Fruit fly (Drosophila melanogaster) whole organism, embryonic: ENCODE data around the gene Dlip1.
A peak's percentile ranks its signal among the peaks of the same experiment; 100 is the strongest.

ENCODE experiments used
- Abd-B ChIP-seq: fragments of 200-800 bp; sonication (Bioruptor generic); optimal IDR thresholded peaks from 2 replicates; lab custom pipeline; 2018; ENCODE audit warnings: missing biosample characterization, mild to moderate bottlenecking, missing genetic modification characterization, moderate library complexity
- CG10462 ChIP-seq: fragments of 200-800 bp; sonication (Bioruptor generic); optimal IDR thresholded peaks from 2 replicates; lab custom pipeline; 2016; ENCODE audit warnings: missing biosample characterization, missing genetic modification characterization
- CG10959 ChIP-seq: fragments of 200-800 bp; sonication (Bioruptor generic); IDR thresholded peaks from 2 replicates; pipeline ENCODE4 v1.3.6; 2022; ENCODE audit warnings: missing biosample characterization, missing genetic modification characterization
- CG12104 ChIP-seq: fragments of 200-800 bp; sonication (Bioruptor generic); optimal IDR thresholded peaks from 3 replicates; lab custom pipeline; 2016; ENCODE audit warnings: missing biosample characterization, missing genetic modification characterization
- CG12942 ChIP-seq: fragments of 200-800 bp; sonication (Bioruptor generic); optimal IDR thresholded peaks from 3 replicates; lab custom pipeline; 2016; ENCODE audit warnings: missing biosample characterization, missing genetic modification characterization
- CG14667 ChIP-seq: fragments of 200-800 bp; sonication (Bioruptor generic); IDR thresholded peaks from 2 replicates; pipeline ENCODE4 v1.3.6; 2022; ENCODE audit warnings: missing biosample characterization, missing genetic modification characterization
- CG15514 ChIP-seq: fragments of 200-800 bp; sonication (Bioruptor generic); optimal IDR thresholded peaks from 3 replicates; lab custom pipeline; 2017; ENCODE audit warnings: missing biosample characterization, missing genetic modification characterization, mild to moderate bottlenecking, moderate library complexity, missing genetic modification reagents
- CG17802 ChIP-seq: fragments of 200-800 bp; sonication (Bioruptor generic); optimal IDR thresholded peaks from 2 replicates; lab custom pipeline; 2018; ENCODE audit warnings: missing biosample characterization, mild to moderate bottlenecking, missing genetic modification characterization, moderate library complexity
- CG17829 ChIP-seq: fragments of 200-800 bp; optimal IDR thresholded peaks from 2 replicates; lab custom pipeline; 2019; ENCODE audit warnings: missing biosample characterization, mild to moderate bottlenecking, missing genetic modification characterization, moderate library complexity
- CG32772 ChIP-seq: fragments of 200-800 bp; sonication (Bioruptor generic); IDR thresholded peaks from 2 replicates; pipeline ENCODE4 v1.3.6; 2022; ENCODE audit warnings: missing biosample characterization, missing genetic modification characterization
- CG33213 ChIP-seq: fragments of 200-800 bp; sonication (Bioruptor generic); optimal IDR thresholded peaks from 3 replicates; lab custom pipeline; 2016; ENCODE audit warnings: missing biosample characterization, missing genetic modification characterization
- CG3838 ChIP-seq: fragments of 200-800 bp; sonication (Bioruptor generic); optimal IDR thresholded peaks from 3 replicates; lab custom pipeline; 2016; ENCODE audit warnings: missing biosample characterization, missing genetic modification characterization
- CG42726 ChIP-seq: fragments of 200-800 bp; sonication (Bioruptor generic); IDR thresholded peaks from 2 replicates; pipeline ENCODE4 v1.3.6; 2022; ENCODE audit warnings: missing biosample characterization, missing genetic modification characterization; ENCODE audit not compliant: partially characterized antibody
- CG4328 ChIP-seq: fragments of 200-800 bp; sonication (Bioruptor generic); optimal IDR thresholded peaks from 3 replicates; lab custom pipeline; 2017; ENCODE audit warnings: missing biosample characterization, missing genetic modification reagents, missing genetic modification characterization
- CG4424 ChIP-seq: fragments of 200-800 bp; sonication (Bioruptor generic); optimal IDR thresholded peaks from 3 replicates; lab custom pipeline; 2016; ENCODE audit warnings: missing biosample characterization, missing genetic modification characterization
- CG7963 ChIP-seq: fragments of 200-800 bp; sonication (Bioruptor generic); IDR thresholded peaks from 3 replicates; pipeline ENCODE4 v1.3.6; 2022; ENCODE audit warnings: missing biosample characterization, missing genetic modification characterization; ENCODE audit not compliant: partially characterized antibody
- CG9727 ChIP-seq: fragments of 200-800 bp; sonication (Bioruptor generic); optimal IDR thresholded peaks from 3 replicates; lab custom pipeline; 2017; ENCODE audit warnings: missing biosample characterization, mild to moderate bottlenecking, missing genetic modification characterization
- CTCF ChIP-seq: fragments of 200-800 bp; sonication (Bioruptor generic); optimal IDR thresholded peaks from 2 replicates; lab custom pipeline; 2017; ENCODE audit warnings: missing biosample characterization, mild to moderate bottlenecking, missing genetic modification characterization, moderate library complexity
- Chrac-16 ChIP-seq: fragments of 200-800 bp; sonication (Bioruptor generic); optimal IDR thresholded peaks from 3 replicates; lab custom pipeline; 2016; ENCODE audit warnings: missing biosample characterization, missing genetic modification characterization
- CrebB ChIP-seq: fragments of 200-800 bp; sonication (Bioruptor generic); optimal IDR thresholded peaks from 3 replicates; lab custom pipeline; 2018; ENCODE audit warnings: missing biosample characterization, mild to moderate bottlenecking, missing genetic modification characterization
- Dek ChIP-seq: fragments of 200-800 bp; sonication (Bioruptor generic); optimal IDR thresholded peaks from 3 replicates; lab custom pipeline; 2019; ENCODE audit warnings: missing biosample characterization, mild to moderate bottlenecking, missing genetic modification characterization, moderate library complexity
- Dfd ChIP-seq, 2 experiments: fragments of >200 bp; optimal IDR thresholded peaks; 2 replicates each; lab custom pipeline; 2017; ENCODE audit warnings: missing biosample characterization in 2 of 2, missing genetic modification characterization in 2 of 2
- Dll ChIP-seq: fragments of 200-800 bp; sonication (Bioruptor generic); IDR thresholded peaks from 4 replicates; pipeline ENCODE4 v1.3.6; 2022; ENCODE audit warnings: missing biosample characterization, missing genetic modification characterization; ENCODE audit not compliant: partially characterized antibody
- Dref ChIP-seq: fragments of 200-800 bp; sonication (Bioruptor generic); IDR thresholded peaks from 2 replicates; pipeline ENCODE4 v1.3.6; 2022; ENCODE audit warnings: missing biosample characterization, missing genetic modification characterization
- NfI ChIP-seq: fragments of 200-800 bp; sonication (Bioruptor generic); optimal IDR thresholded peaks from 3 replicates; lab custom pipeline; 2018; ENCODE audit warnings: missing biosample characterization, mild to moderate bottlenecking, missing genetic modification characterization, moderate library complexity
- Trl ChIP-seq, 3 experiments: fragments of >200 bp in 2 of 3; fragments of 200-800 bp in 1 of 3; sonication (Bioruptor generic) in 1 of 3; optimal IDR thresholded peaks; 2 replicates in 1 of 3; 3 replicates in 2 of 3; lab custom pipeline; 2016 to 2017; ENCODE audit warnings: missing biosample characterization in 1 of 3, missing genetic modification characterization in 1 of 3
- Usf ChIP-seq: fragments of 200-800 bp; sonication (Bioruptor generic); optimal IDR thresholded peaks from 2 replicates; lab custom pipeline; 2017; ENCODE audit warnings: missing genotype, missing biosample characterization, missing genetic modification characterization
- ac ChIP-seq: fragments of 200-800 bp; sonication (Bioruptor generic); optimal IDR thresholded peaks from 3 replicates; lab custom pipeline; 2017; ENCODE audit warnings: missing biosample characterization, mild to moderate bottlenecking, missing genetic modification characterization
- amos ChIP-seq: fragments of 200-800 bp; sonication (Bioruptor generic); IDR thresholded peaks from 2 replicates; pipeline ENCODE4 v1.3.6; 2022; ENCODE audit warnings: missing biosample characterization, missing genetic modification characterization; ENCODE audit not compliant: partially characterized antibody
- ap ChIP-seq: fragments of 200-800 bp; sonication (Bioruptor generic); IDR thresholded peaks from 2 replicates; pipeline ENCODE4 v1.3.6; 2022; ENCODE audit warnings: missing biosample characterization, missing genetic modification characterization
- bigmax ChIP-seq: fragments of 200-800 bp; sonication (Bioruptor generic); optimal IDR thresholded peaks from 2 replicates; lab custom pipeline; 2018; ENCODE audit warnings: missing biosample characterization, mild to moderate bottlenecking, missing genetic modification characterization
- crp ChIP-seq, 2 experiments: fragments of 200-800 bp; sonication (Bioruptor generic); optimal IDR thresholded peaks; 2 replicates in 1 of 2; 3 replicates in 1 of 2; lab custom pipeline; 2017; ENCODE audit warnings: missing biosample characterization in 2 of 2, missing genetic modification characterization in 2 of 2, mild to moderate bottlenecking in 1 of 2, moderate library complexity in 1 of 2
- cwo ChIP-seq: fragments of 200-800 bp; sonication (Bioruptor generic); optimal IDR thresholded peaks from 3 replicates; lab custom pipeline; 2017; ENCODE audit warnings: missing biosample characterization, missing genetic modification characterization, mild to moderate bottlenecking, moderate library complexity, missing genetic modification reagents
- ewg ChIP-seq: fragments of 200-800 bp; sonication (Bioruptor generic); optimal IDR thresholded peaks from 3 replicates; lab custom pipeline; 2017; ENCODE audit warnings: mild to moderate bottlenecking, missing biosample characterization, missing genetic modification reagents, missing genetic modification characterization
- ind ChIP-seq: fragments of 200-800 bp; sonication (Bioruptor generic); optimal IDR thresholded peaks from 3 replicates; lab custom pipeline; 2016; ENCODE audit warnings: missing biosample characterization, missing genetic modification characterization
- kay ChIP-seq: fragments of 200-800 bp; sonication (Bioruptor generic); optimal IDR thresholded peaks from 2 replicates; lab custom pipeline; 2016; ENCODE audit warnings: missing biosample characterization, missing genetic modification characterization
- ken ChIP-seq: fragments of 200-800 bp; sonication (Bioruptor generic); IDR thresholded peaks from 3 replicates; pipeline ENCODE4 v1.3.6; 2022; ENCODE audit warnings: missing biosample characterization, missing genetic modification characterization
- kni ChIP-seq: fragments of 200-800 bp; sonication (Bioruptor generic); optimal IDR thresholded peaks from 3 replicates; lab custom pipeline; 2017; ENCODE audit warnings: mild to moderate bottlenecking, missing biosample characterization, missing genetic modification reagents, missing genetic modification characterization
- lab ChIP-seq: fragments of 200-800 bp; sonication (Bioruptor generic); optimal IDR thresholded peaks from 3 replicates; lab custom pipeline; 2017; ENCODE audit warnings: missing biosample characterization, missing genetic modification characterization, mild to moderate bottlenecking, moderate library complexity, missing genetic modification reagents
- lov ChIP-seq, 2 experiments: fragments of 200-800 bp in 1 of 2; fragments of >200 bp in 1 of 2; sonication (Bioruptor generic) in 1 of 2; IDR thresholded peaks in 1 of 2; optimal IDR thresholded peaks in 1 of 2; 2 replicates in 1 of 2; 3 replicates in 1 of 2; pipeline versions ENCODE4 v1.3.6 to Lab custom; 2017 to 2022; ENCODE audit warnings: missing biosample characterization in 1 of 2, missing genetic modification characterization in 1 of 2
- nom ChIP-seq: fragments of 200-800 bp; sonication (Bioruptor generic); optimal IDR thresholded peaks from 2 replicates; lab custom pipeline; 2017; ENCODE audit warnings: missing biosample characterization, missing genetic modification characterization, mild to moderate bottlenecking, moderate library complexity, missing genetic modification reagents
- run ChIP-seq: fragments of 200-800 bp; sonication (Bioruptor generic); optimal IDR thresholded peaks from 3 replicates; lab custom pipeline; 2018; ENCODE audit warnings: missing biosample characterization, mild to moderate bottlenecking, missing genetic modification characterization
- sc ChIP-seq, 3 experiments: fragments of >200 bp in 2 of 3; fragments of 200-800 bp in 1 of 3; sonication (Bioruptor generic) in 1 of 3; optimal IDR thresholded peaks; 2 replicates in 2 of 3; 3 replicates in 1 of 3; lab custom pipeline; 2017; ENCODE audit warnings: mild to moderate bottlenecking in 1 of 3, missing biosample characterization in 1 of 3, missing genetic modification characterization in 1 of 3, missing genetic modification reagents in 1 of 3
- sens ChIP-seq: fragments of 200-800 bp; sonication (Bioruptor generic); peaks from one replicate; lab custom pipeline; 2016; ENCODE audit warnings: missing biosample characterization, missing genetic modification characterization
- sima ChIP-seq: fragments of 200-800 bp; sonication (Bioruptor generic); optimal IDR thresholded peaks from 2 replicates; lab custom pipeline; 2016; ENCODE audit warnings: missing biosample characterization, missing genetic modification characterization
- sqz ChIP-seq: fragments of 200-800 bp; sonication (Bioruptor generic); optimal IDR thresholded peaks from 3 replicates; lab custom pipeline; 2018; ENCODE audit warnings: missing biosample characterization, mild to moderate bottlenecking, missing genetic modification characterization
- stwl ChIP-seq: fragments of 200-800 bp; sonication (Bioruptor generic); optimal IDR thresholded peaks from 3 replicates; lab custom pipeline; 2018; ENCODE audit warnings: missing biosample characterization, mild to moderate bottlenecking, missing genetic modification characterization, moderate library complexity
- tup ChIP-seq: fragments of 200-800 bp; sonication (Bioruptor generic); optimal IDR thresholded peaks from 2 replicates; lab custom pipeline; 2016; ENCODE audit warnings: missing biosample characterization, mild to moderate bottlenecking, missing genetic modification characterization, moderate library complexity

Dlip1 gene

DNA sequence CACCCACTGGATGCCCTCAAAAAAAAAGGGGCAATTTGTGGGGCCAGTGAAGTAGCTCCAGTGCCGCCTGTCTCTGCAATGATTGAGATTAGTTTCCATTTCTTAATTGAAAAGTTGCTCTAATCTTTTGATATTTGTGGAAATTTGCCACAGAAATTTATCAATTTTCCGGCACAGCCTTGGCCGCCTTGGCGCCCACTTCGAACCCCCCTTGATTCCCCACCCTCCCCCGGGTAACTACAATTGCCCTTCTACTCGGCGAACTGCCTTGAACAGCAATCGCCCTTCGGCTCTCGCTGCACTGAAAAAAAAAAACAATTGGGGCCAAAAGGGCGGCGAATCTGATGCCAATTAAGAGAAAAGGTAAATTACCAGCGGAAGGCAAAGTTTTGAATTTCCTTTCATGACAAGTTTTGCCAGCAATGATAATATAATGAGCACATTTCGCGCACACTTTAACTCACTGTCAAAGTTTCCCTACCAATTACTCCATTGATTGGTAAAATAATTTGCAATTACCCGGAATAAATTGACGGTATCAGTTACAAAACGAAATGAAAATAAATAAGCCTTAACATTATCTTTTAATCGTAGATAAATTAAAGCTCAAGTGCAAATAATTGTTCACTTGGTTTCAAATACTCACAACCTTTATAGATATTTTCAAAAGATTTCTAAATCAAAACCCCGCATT lies 38.6 kb upstream of the Dlip1 start (continued):
- TF ChIP-seq Trl (optimal IDR thresholded peaks at IDR 0.05; lab: Kevin White, UChicago) (no peak), Trl (GFP tag; optimal IDR thresholded peaks at IDR 0.05; lab: Kevin White, UChicago) (no peak), CG17829 (tag; lab: Kevin White, UChicago) (no peak), CG7963 (GFP tag; lab: Robert Waterston, UW) (no peak), Dref (GFP tag; lab: Robert Waterston, UW) (no peak), CG32772 (no peak), amos (GFP tag; lab: Robert Waterston, UW) (no peak), sc (optimal IDR thresholded peaks at IDR 0.05; lab: Kevin White, UChicago) (no peak), sc (GFP tag; optimal IDR thresholded peaks at IDR 0.05; lab: Kevin White, UChicago) (no peak), lab (GFP tag; lab: Kevin White, UChicago) (peak; percentile 43), Usf (GFP tag; lab: Kevin White, UChicago) (no peak), CG10959 (no peak), sima (GFP tag; lab: Kevin White, UChicago) (no peak), CG4328 (GFP tag; lab: Kevin White, UChicago) (peak; percentile 7), Dfd (GFP tag; optimal IDR thresholded peaks at IDR 0.05; lab: Kevin White, UChicago) (no peak), NfI (GFP tag; lab: Kevin White, UChicago) (no peak), kni (GFP tag; lab: Kevin White, UChicago) (no peak), CG15514 (GFP tag; lab: Kevin White, UChicago) (no peak), CG12942 (no peak), CrebB (tag; lab: Kevin White, UChicago) (no peak), bigmax (GFP tag; lab: Kevin White, UChicago) (no peak), CG33213 (GFP tag; lab: Kevin White, UChicago) (no peak), CG4424 (GFP tag; lab: Kevin White, UChicago) (peak; percentile 44), crp (GFP tag; optimal IDR thresholded peaks at IDR 0.05; lab: Kevin White, UChicago) (no peak), sens (GFP tag; lab: Kevin White, UChicago) (peak; percentile 73), ind (GFP tag; lab: Kevin White, UChicago) (peak; percentile 31), Chrac-16 (peak; percentile 28), CTCF (no peak), cwo (GFP tag; lab: Kevin White, UChicago) (peak; percentile 0), sqz (GFP tag; lab: Kevin White, UChicago) (no peak), kay (GFP tag; lab: Kevin White, UChicago) (no peak), tup (GFP tag; lab: Kevin White, UChicago) (no peak), ken (GFP tag; lab: Robert Waterston, UW) (0 out of 3 replicates have a peak, but pooled peaks have one; percentile 11), ap (no peak), ac (GFP tag; lab: Kevin White, UChicago) (no peak), Dll (GFP tag; lab: Robert Waterston, UW) (no peak), CG10462 (GFP tag; lab: Kevin White, UChicago) (no peak), CG17802 (no peak), CG14667 (no peak), ewg (no peak), CG12104 (GFP tag; lab: Kevin White, UChicago) (no peak), CG9727 (GFP tag; lab: Kevin White, UChicago) (peak; percentile 16), CG3838 (no peak), stwl (tag; lab: Kevin White, UChicago) (no peak), lov (optimal IDR thresholded peaks at IDR 0.05; lab: Kevin White, UChicago) (no peak), lov (GFP tag; IDR thresholded peaks at IDR 0.05; lab: Robert Waterston, UW) (no peak), CG42726 (no peak), Dek (tag; lab: Kevin White, UChicago) (no peak), nom (GFP tag; lab: Kevin White, UChicago) (no peak), run (no peak), Abd-B (no peak)
